Worm (Caenorhabditis elegans) whole organism, L4 larva: ENCODE measurements around the gene K10B4.3.
A peak's percentile ranks its signal among the peaks of the same experiment; 100 is the strongest.

Experiments
- F26F4.8 ChIP-seq: fragments of 200-800 bp; sonication (Bioruptor generic); conservative IDR thresholded peaks from 2 replicates; pipeline ENCODE4 v1.3.6; 2022; ENCODE audit warnings: missing genetic modification characterization, missing compliant biosample characterization
- aha-1 ChIP-seq: fragments of 150-350 bp; peaks from one replicate; lab custom pipeline; 2014; ENCODE audit warnings: missing biosample characterization, missing genetic modification characterization
- ama-1 ChIP-seq: fragments of 150-350 bp; optimal IDR thresholded peaks from 2 replicates; lab custom pipeline; 2014; ENCODE audit warnings: inconsistent platforms, mixed read lengths
- dpl-1 ChIP-seq: fragments of 150-350 bp; optimal IDR thresholded peaks from 2 replicates; lab custom pipeline; 2014; ENCODE audit warnings: missing biosample characterization, missing genetic modification reagents, missing genetic modification characterization
- lin-15B ChIP-seq: fragments of 150-350 bp; sonication (generic microtip); optimal IDR thresholded peaks from 3 replicates; lab custom pipeline; 2014; ENCODE audit warnings: missing biosample characterization, missing genetic modification characterization
- nhr-11 ChIP-seq: fragments of 150-350 bp; optimal IDR thresholded peaks from 2 replicates; lab custom pipeline; 2014; ENCODE audit warnings: missing biosample characterization, missing genetic modification characterization
- nhr-28 ChIP-seq: fragments of 150-350 bp; optimal IDR thresholded peaks from 2 replicates; lab custom pipeline; 2014; ENCODE audit warnings: missing biosample characterization, missing genetic modification characterization
- nhr-6 ChIP-seq: fragments of 150-350 bp; optimal IDR thresholded peaks from 2 replicates; lab custom pipeline; 2014; ENCODE audit warnings: missing biosample characterization, missing genetic modification characterization
- nhr-77 ChIP-seq: fragments of 150-350 bp; optimal IDR thresholded peaks from 2 replicates; lab custom pipeline; 2014; ENCODE audit warnings: missing biosample characterization, missing genetic modification characterization
- unc-39 ChIP-seq: sonication (generic microtip); optimal IDR thresholded peaks from 2 replicates; lab custom pipeline; 2017; ENCODE audit warnings: missing biosample characterization, missing genetic modification characterization
- unc-62 ChIP-seq, 3 experiments: fragments of 150-350 bp in 1 of 3; sonication (generic microtip); optimal IDR thresholded peaks in 2 of 3; peaks in 1 of 3; 1 replicate in 1 of 3; 2 replicates in 2 of 3; lab custom pipeline; 2014 to 2017; ENCODE audit warnings: missing biosample characterization in 3 of 3, missing genetic modification characterization in 3 of 3, missing genetic modification reagents in 3 of 3, missing genotype in 1 of 3

- TF ChIP-seq nhr-6 (no peak), unc-62 (GFP tag; optimal IDR thresholded peaks at IDR 0.05 in 1 of 2; lab: Kevin White, UChicago) (peak in 1 of 2 experiments; percentile 70), unc-62 (tag; optimal IDR thresholded peaks at IDR 0.05; lab: Kevin White, UChicago) (no peak), ama-1 (lab: Kevin White, UChicago) (no peak), nhr-77 (tag; lab: Kevin White, UChicago) (no peak), dpl-1 (no peak), aha-1 (tag; lab: Kevin White, UChicago) (no peak), lin-15B (tag; lab: Kevin White, UChicago) (no peak), nhr-28 (no peak), F26F4.8 (GFP tag; lab: Robert Waterston, UW) (no peak), nhr-11 (tag; lab: Kevin White, UChicago) (no peak), unc-39 (tag; lab: Kevin White, UChicago) (no peak)
Observed at ce11 chrII:121121-121520, at the start of gene K10B4.3.
